Worm (Caenorhabditis elegans) whole organism, L4/young adult: ENCODE results near the gene scl-9.

Source experiments
- W03F9.2 ChIP-seq: fragments of 150-350 bp; optimal IDR thresholded peaks from 2 replicates; lab custom pipeline; 2014; ENCODE audit warnings: missing biosample characterization, missing genetic modification characterization
- dao-5 ChIP-seq: sonication (generic microtip); optimal IDR thresholded peaks from 2 replicates; lab custom pipeline; 2016; ENCODE audit warnings: missing genotype, missing genetic modification characterization, moderate library complexity, missing compliant biosample characterization
- him-1 ChIP-seq: sonication (generic microtip); optimal IDR thresholded peaks from 2 replicates; lab custom pipeline; 2016; ENCODE audit warnings: missing genotype, missing genetic modification reagents, missing genetic modification characterization, missing compliant biosample characterization

Gene scl-9

DNA sequence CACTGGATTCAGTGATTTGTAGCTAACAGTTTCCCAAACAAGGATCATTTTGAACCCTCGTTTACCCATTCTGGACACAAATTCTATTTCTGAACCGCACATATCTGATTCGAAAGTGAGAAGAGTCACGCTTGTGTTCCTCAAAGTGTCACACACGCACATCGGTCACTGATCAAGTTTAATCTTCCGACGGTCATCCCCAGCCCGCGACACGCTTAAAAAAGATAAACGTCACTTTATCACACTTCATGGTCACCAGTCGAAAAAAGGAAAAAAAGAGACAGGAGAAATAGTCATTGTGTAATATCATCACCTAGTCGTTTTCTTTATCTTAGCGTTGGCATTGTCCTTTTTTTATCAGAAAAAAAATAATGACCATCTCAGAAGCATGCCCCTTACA is 30.7 kb downstream of the scl-9 start:
- no peak for TF ChIP-seq him-1 (tag; lab: Kevin White, UChicago)

DNA sequence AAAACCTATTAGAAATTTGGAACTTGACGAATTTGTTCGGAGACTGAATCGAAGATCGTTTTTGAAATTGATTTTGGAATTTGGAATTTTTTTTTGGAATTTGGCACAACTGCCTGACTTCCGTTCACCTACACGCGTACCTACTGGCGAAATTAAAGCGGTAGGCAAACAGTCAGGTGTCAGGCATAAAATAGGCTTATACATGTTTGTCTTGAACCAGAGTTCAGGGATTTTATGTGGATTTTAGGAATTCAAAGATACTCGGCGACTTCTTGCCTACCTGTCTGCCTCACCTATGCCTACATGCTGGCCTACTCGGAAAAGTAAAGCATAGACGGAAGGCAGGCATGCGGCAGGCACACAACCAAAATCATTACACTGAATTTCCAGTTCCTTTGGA is 31.4 kb downstream of the scl-9 start:
- TF ChIP-seq W03F9.2 (tag; lab: Kevin White, UChicago), result no peak
- TF ChIP-seq dao-5 (tag; lab: Kevin White, UChicago), result no peak
- TF ChIP-seq him-1 (tag; lab: Kevin White, UChicago), result no peak

DNA sequence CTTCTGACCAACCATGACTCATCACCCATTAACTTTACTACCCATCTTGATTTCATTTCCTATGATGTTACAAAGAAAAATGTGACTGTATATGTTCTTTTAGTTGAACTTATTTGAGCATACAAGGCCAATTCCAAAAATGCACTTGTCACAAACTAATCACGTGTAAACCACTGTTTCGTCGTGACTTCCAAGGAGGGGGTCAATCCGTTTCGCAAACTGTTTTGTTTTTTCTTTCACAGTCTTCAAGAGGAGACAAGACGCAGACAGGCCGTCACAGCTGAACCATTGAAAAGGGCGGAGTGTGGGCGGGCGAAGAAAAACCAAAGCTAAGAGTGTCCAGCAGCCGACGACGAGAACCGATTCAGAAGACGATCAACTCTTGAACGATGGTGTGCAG is 32.2 kb downstream of the scl-9 start, which contains the start of gene C39E9.8:
Gene C39E9.8, plus strand, starts transcription at position 328 of the 400 bp plus-strand sequence.
- no peak for TF ChIP-seq him-1 (tag; lab: Kevin White, UChicago)
- TF ChIP-seq W03F9.2 (tag; lab: Kevin White, UChicago), result no peak
- TF ChIP-seq dao-5 (tag; lab: Kevin White, UChicago), result no peak

DNA sequence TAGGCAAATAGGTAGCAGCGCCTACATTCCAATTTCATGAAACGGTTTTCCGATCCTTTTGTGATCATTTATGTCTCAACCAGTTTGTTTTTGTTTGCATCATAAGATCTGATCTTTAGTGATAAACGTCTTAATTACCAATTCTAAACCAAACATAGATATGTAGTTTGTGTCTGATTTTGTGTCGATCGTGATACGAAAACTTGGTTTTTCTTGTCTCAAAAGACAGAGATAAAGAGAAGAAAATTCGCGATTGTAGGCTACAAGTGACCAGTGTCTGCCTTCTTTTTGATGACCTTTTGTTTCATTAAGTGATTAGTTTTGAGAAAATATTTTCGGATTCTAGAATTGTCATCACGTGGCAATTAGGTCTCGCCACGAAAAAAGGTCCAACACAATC is 33.2 kb downstream of the scl-9 start:
- TF ChIP-seq him-1 (tag; lab: Kevin White, UChicago) (no peak), W03F9.2 (tag; lab: Kevin White, UChicago) (no peak), dao-5 (tag; lab: Kevin White, UChicago) (no peak)

DNA sequence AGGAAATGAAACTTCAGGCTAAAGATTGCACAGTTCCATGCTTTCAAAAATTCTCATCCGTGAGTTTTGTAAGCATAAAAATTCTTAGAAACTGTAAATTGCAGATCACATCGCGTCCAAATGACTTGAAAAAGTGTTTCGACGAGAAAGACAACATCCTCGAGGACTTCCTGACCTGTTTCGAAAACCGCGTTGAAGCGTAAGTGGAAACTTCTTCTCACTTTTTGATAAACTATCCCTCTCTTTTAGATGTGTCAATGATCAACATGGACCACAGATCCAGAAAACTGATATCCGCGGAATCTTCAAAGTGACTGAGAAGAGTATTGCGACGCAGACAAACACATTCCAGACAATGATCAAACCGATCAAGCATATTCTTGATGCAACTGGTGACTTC is 33.9 kb downstream of the scl-9 start:
- TF ChIP-seq dao-5 (tag; lab: Kevin White, UChicago) (no peak), W03F9.2 (tag; lab: Kevin White, UChicago) (no peak), him-1 (tag; lab: Kevin White, UChicago) (no peak)

DNA sequence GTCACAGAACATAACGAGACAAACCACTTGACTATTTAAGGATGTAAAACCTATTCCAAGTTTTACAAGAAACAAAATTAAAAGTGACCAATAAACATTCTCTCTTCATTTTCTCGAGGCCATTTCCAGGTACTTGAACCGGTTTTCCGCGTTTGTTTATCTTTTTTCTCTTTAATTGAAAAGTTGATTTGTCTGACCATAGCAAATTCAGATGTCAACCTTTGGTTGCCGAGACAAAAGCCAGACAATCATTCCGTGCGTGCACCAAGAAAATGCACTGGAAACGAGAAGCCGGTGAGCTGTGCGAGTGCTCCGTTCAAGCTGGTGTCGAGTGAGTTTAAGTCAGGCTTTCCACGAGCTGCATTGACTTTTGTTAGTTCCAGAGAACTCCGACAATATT is 35.2 kb downstream of the scl-9 start:
- no peak for TF ChIP-seq dao-5 (tag; lab: Kevin White, UChicago)
- TF ChIP-seq W03F9.2 (tag; lab: Kevin White, UChicago), result no peak
- TF ChIP-seq him-1 (tag; lab: Kevin White, UChicago), result no peak

DNA sequence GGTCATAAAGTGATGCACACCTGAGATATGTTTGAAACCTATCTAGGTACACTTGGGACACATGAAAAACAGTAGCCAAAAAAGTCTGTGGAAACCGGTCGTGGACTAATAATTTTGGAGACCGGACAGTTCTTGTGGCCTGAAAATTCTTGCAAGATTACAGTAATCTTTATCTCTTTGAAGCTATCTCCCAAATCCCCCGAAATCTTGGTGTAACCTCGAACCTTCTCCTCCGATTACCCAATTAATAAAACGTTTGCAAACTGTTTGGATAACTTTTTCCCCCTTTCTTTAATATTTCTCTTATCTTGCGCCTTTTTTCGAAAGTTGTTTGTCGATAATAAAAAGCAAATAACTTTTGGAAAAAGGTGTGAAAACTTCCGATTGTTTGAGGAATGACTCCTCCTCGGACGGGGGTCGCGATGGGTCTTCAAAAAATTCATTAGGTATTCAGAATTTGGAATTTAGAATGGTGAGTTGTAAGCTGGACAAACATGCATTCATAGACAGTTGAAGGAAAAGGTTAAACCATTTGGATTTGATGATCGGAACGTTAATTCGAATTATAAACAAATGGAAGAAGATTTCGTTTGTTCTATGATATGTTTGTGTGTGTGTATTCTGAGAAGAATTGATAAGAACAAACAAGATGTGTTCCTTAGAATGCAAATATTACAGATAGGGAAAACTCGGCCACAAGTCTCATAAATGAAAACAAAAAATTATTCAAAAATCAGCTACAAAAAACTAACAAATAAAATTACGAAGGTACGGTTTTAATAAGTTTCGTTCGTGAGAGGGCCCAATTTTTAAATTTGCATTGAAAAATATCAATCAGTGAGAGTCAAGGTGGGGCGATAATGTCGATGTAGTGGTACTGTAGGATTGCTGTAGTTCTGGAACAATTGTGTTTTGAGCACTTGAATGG is 36.2 kb downstream of the scl-9 start:
- TF ChIP-seq him-1 (tag; lab: Kevin White, UChicago), result no peak
- no peak for TF ChIP-seq dao-5 (tag; lab: Kevin White, UChicago)
- no peak for TF ChIP-seq W03F9.2 (tag; lab: Kevin White, UChicago)

DNA sequence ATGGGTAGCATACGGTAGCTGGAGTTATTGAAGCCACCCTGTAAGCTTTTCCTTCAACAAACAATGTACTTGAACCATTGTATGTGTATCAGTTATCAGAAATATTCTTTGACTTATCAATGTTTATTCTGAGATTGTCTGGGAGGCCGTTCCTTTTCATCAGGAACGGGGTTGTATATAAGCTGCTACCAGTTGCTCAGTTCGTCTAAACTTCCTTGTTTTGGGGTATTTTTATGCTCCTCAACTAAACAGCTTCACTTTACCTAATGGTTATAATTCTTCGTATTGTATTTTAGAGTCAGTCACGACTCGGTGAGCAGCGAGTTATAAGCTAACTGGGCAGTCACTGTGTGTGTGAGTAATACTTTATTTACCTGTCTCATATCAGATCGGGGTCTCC is 38.7 kb downstream of the scl-9 start:
- TF ChIP-seq him-1 (tag; lab: Kevin White, UChicago) (no peak), W03F9.2 (tag; lab: Kevin White, UChicago) (no peak), dao-5 (tag; lab: Kevin White, UChicago) (no peak)

DNA sequence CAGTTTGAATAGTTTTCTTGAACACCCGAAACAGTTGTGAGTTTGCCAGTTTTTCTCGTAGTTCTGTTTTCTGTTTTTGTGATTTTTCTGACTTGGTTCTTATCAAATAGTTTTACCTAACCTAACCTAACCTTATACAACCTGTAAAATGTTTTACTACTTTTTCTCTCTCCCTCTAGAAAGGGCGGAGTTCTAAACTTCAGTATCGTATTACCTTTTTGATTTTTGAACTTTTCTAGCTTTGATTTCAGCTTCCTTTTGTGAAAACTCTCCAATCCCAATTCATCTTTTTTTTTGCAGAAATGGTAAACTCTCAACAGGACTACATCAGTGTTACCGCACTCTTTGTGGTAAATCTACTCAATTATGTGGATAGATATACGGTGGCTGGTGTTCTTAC is 39.8 kb downstream of the scl-9 start, which contains the start of gene spin-2:
Gene spin-2, plus strand, starts transcription at position 301 of the 400 bp plus-strand sequence.
- TF ChIP-seq him-1 (tag; lab: Kevin White, UChicago), result no peak
- no peak for TF ChIP-seq dao-5 (tag; lab: Kevin White, UChicago)

DNA sequence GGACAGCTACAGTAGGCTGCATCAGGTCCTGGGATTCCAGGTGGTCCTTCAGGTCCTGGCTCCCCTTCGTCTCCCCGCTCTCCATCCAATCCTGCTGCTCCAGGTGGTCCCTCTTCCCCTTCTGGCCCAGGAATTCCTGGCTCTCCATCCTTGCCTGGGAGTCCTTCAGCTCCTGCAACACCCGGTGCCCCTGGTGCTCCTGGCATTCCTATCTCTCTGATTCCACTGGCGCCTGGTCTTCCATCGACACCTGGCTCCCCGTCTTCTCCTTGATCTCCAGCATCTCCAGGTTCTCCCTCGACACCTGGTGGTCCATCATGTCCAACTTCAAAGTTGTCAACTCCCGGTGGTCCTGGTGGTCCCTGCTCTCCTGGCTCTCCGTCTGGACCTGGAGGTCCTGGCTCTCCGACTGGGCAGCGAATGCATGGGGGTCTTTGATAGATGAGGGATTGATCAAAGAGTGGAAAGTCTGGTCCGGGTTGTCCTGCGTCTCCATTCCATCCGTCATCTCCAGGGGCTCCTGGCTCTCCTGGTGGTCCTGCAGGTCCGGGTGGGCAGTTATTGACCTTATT is 42.8 kb downstream of the scl-9 start:
- no peak for TF ChIP-seq him-1 (tag; lab: Kevin White, UChicago)
- no peak for TF ChIP-seq dao-5 (tag; lab: Kevin White, UChicago)
- no peak for TF ChIP-seq W03F9.2 (tag; lab: Kevin White, UChicago)

DNA sequence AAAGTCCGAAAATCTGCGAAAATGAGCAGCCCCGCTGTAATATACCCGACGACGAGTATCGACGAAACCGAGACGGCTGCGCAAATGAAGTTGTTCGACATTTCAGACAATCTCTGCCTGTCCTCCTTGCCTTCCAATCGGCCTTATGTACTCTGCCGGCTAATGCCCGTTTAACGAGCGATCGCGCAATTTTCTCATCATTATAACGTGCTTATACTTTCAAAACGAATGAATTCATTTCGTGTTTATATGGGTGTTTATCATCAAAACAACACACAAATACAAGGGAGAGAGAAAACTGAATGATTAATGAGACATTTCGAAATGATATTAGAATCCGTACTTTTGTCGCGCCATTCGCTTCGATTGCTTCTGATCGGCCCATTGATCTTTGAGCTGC is 44.0 kb downstream of the scl-9 start, which contains the start of gene col-132:
Gene col-132, minus strand, starts transcription at position 101 of the 400 bp plus-strand sequence.
- TF ChIP-seq W03F9.2 (tag; lab: Kevin White, UChicago) (no peak), him-1 (tag; lab: Kevin White, UChicago) (no peak), dao-5 (tag; lab: Kevin White, UChicago) (no peak)

DNA sequence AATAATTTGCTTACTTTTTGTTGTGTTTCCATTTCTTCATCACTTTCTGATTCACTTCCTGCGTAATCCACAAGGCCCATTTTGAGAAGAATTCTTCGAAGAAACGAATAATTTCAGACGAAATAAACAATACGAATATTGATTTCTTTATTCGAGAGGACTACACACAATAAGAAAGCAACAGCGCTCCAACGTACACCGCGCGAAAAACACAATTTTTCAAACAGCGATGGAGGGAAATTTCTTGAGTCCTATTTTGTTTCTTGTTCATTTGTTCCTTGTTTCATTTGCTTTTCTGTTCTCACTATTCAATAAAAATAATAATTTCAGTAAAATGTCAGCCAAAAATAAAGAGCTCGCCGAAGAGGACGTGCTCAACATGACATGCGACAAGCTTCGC is 46.7 kb downstream of the scl-9 start, which contains the start of the genes prcc-1 and C39E9.12:
Gene prcc-1, minus strand, starts transcription at position 119 of the 400 bp plus-strand sequence.
Gene C39E9.12, plus strand, starts transcription at position 331 of the 400 bp plus-strand sequence.
- no peak for TF ChIP-seq dao-5 (tag; lab: Kevin White, UChicago)
- TF ChIP-seq him-1 (tag; lab: Kevin White, UChicago), result no peak
- no peak for TF ChIP-seq W03F9.2 (tag; lab: Kevin White, UChicago)

DNA sequence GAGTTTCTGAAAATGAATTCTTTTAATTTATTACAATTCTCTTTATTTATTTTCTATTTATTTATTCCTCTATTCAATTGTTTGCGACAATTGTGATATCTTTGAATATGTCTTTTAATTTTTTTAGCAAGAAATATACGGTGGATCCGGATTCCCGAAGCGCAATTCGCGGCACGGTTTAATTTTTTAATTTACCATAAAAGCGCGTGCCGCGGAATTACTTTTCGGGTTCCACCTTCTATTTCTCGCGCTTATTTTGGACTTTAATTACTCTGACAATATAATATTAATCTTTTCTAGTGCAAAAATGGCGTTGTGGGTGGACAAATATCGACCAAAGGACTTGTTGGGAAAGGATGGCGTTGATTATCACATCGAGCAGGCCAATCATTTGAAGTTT is 48.5 kb downstream of the scl-9 start, which contains the start of gene rfc-3:
Gene rfc-3, plus strand, starts transcription at position 301 of the 400 bp plus-strand sequence.
- TF ChIP-seq him-1 (tag; lab: Kevin White, UChicago) (no peak), dao-5 (tag; lab: Kevin White, UChicago) (no peak), W03F9.2 (tag; lab: Kevin White, UChicago) (no peak)
